Fruit fly (Drosophila melanogaster) whole organism, embryonic: ENCODE measurements around the gene CG34325.
A peak's percentile ranks its signal among the peaks of the same experiment; 100 is the strongest.

Experiments used
- Asciz ChIP-seq: fragments of 200-800 bp; sonication (Bioruptor generic); optimal IDR thresholded peaks from 2 replicates; lab custom pipeline; 2017; ENCODE audit warnings: missing biosample characterization, mild to moderate bottlenecking, missing genetic modification characterization, missing genetic modification reagents
- BEAF-32 ChIP-seq: fragments of 200-800 bp; sonication (Bioruptor generic); optimal IDR thresholded peaks from 3 replicates; lab custom pipeline; 2017; ENCODE audit warnings: missing biosample characterization, missing genetic modification characterization, mild to moderate bottlenecking, moderate library complexity, missing genetic modification reagents
- CG1024 ChIP-seq: fragments of 200-800 bp; sonication (Bioruptor generic); IDR thresholded peaks from 2 replicates; pipeline ENCODE4 v1.3.6; 2022; ENCODE audit warnings: missing biosample characterization, missing genetic modification characterization
- CG10543 ChIP-seq: fragments of 200-800 bp; sonication (Bioruptor generic); optimal IDR thresholded peaks from 3 replicates; lab custom pipeline; 2017; ENCODE audit warnings: missing biosample characterization, mild to moderate bottlenecking, missing genetic modification characterization, moderate library complexity
- CG13894 ChIP-seq: fragments of 200-800 bp; sonication (Bioruptor generic); optimal IDR thresholded peaks from 3 replicates; lab custom pipeline; 2018; ENCODE audit warnings: missing biosample characterization, mild to moderate bottlenecking, missing genetic modification characterization, moderate library complexity
- CG14965 ChIP-seq: fragments of 200-800 bp; sonication (Bioruptor generic); optimal IDR thresholded peaks from 2 replicates; lab custom pipeline; 2016; ENCODE audit warnings: missing biosample characterization, missing genetic modification characterization, borderline replicate concordance
- CG15696 ChIP-seq: fragments of 200-800 bp; sonication (Bioruptor generic); optimal IDR thresholded peaks from 2 replicates; lab custom pipeline; 2019; ENCODE audit warnings: missing biosample characterization, mild to moderate bottlenecking, missing genetic modification characterization, moderate library complexity
- CG1603 ChIP-seq: fragments of 200-800 bp; sonication (Bioruptor generic); optimal IDR thresholded peaks from 2 replicates; lab custom pipeline; 2019; ENCODE audit warnings: missing biosample characterization, mild to moderate bottlenecking, missing genetic modification characterization, moderate library complexity
- CG16815 ChIP-seq: fragments of 200-800 bp; sonication (Bioruptor generic); optimal IDR thresholded peaks from 3 replicates; lab custom pipeline; 2017; ENCODE audit warnings: missing biosample characterization, mild to moderate bottlenecking, missing genetic modification characterization
- CG17385 ChIP-seq: fragments of 200-800 bp; sonication (Bioruptor generic); optimal IDR thresholded peaks from 3 replicates; lab custom pipeline; 2018; ENCODE audit warnings: missing biosample characterization, mild to moderate bottlenecking, missing genetic modification characterization
- CG17612 ChIP-seq: fragments of 200-800 bp; sonication (Bioruptor generic); IDR thresholded peaks from 2 replicates; pipeline ENCODE4 v1.3.6; 2022; ENCODE audit warnings: missing biosample characterization, missing genetic modification characterization
- CG1832 ChIP-seq: fragments of 200-800 bp; sonication (Bioruptor generic); optimal IDR thresholded peaks from 2 replicates; lab custom pipeline; 2017; ENCODE audit warnings: missing biosample characterization, mild to moderate bottlenecking, missing genetic modification characterization, inconsistent platforms
- CG18476 ChIP-seq: fragments of 200-800 bp; sonication (Bioruptor generic); optimal IDR thresholded peaks from 2 replicates; lab custom pipeline; 2016; ENCODE audit warnings: missing biosample characterization, mild to moderate bottlenecking, missing genetic modification characterization
- CG18599 ChIP-seq: fragments of 200-800 bp; sonication (Bioruptor generic); optimal IDR thresholded peaks from 3 replicates; lab custom pipeline; 2017; ENCODE audit warnings: missing biosample characterization, missing genetic modification characterization, mild to moderate bottlenecking, moderate library complexity, missing genetic modification reagents
- CG30403 ChIP-seq: fragments of 200-800 bp; sonication (Bioruptor generic); optimal IDR thresholded peaks from 3 replicates; lab custom pipeline; 2016; ENCODE audit warnings: missing biosample characterization, missing genetic modification characterization
- CG30431 ChIP-seq: fragments of 200-800 bp; sonication (Bioruptor generic); optimal IDR thresholded peaks from 2 replicates; lab custom pipeline; 2017; ENCODE audit warnings: missing biosample characterization, missing genetic modification characterization
- CG31441 ChIP-seq: fragments of 200-800 bp; sonication (Bioruptor generic); IDR thresholded peaks from 2 replicates; pipeline ENCODE4 v1.3.6; 2022; ENCODE audit warnings: missing biosample characterization, missing genetic modification characterization
- CG4617 ChIP-seq: fragments of 200-800 bp; sonication (Bioruptor generic); optimal IDR thresholded peaks from 3 replicates; lab custom pipeline; 2016; ENCODE audit warnings: missing biosample characterization, missing genetic modification characterization, borderline replicate concordance
- CG6689 ChIP-seq: fragments of 200-800 bp; sonication (Bioruptor generic); IDR thresholded peaks from 2 replicates; pipeline ENCODE4 v1.3.6; 2022; ENCODE audit warnings: missing biosample characterization, missing genetic modification characterization
- CG8290 ChIP-seq, 3 experiments: fragments of 200-800 bp; sonication (Bioruptor generic); optimal IDR thresholded peaks; 2 replicates each; lab custom pipeline; 2016 to 2019; ENCODE audit warnings: missing biosample characterization in 3 of 3, missing genetic modification characterization in 3 of 3, mild to moderate bottlenecking in 2 of 3, moderate library complexity in 1 of 3
- Dbx ChIP-seq: fragments of 200-800 bp; sonication (Bioruptor generic); IDR thresholded peaks from 3 replicates; pipeline ENCODE4 v1.3.6; 2022; ENCODE audit warnings: missing biosample characterization, missing genetic modification characterization
- E2f2 ChIP-seq: fragments of 200-800 bp; sonication (Bioruptor generic); IDR thresholded peaks from 2 replicates; pipeline ENCODE4 v1.3.6; 2022; ENCODE audit warnings: missing biosample characterization, missing genetic modification characterization
- ERR ChIP-seq: fragments of 200-800 bp; sonication (Bioruptor generic); optimal IDR thresholded peaks from 2 replicates; lab custom pipeline; 2016; ENCODE audit warnings: missing biosample characterization, missing genetic modification characterization
- Ets97D ChIP-seq: fragments of 200-800 bp; sonication (Bioruptor generic); optimal IDR thresholded peaks from 3 replicates; lab custom pipeline; 2016; ENCODE audit warnings: missing biosample characterization, missing genetic modification characterization
- HLH4C ChIP-seq: fragments of 200-800 bp; sonication (Bioruptor generic); IDR thresholded peaks from 3 replicates; pipeline ENCODE4 v1.3.6; 2022; ENCODE audit warnings: missing biosample characterization, missing genetic modification characterization; ENCODE audit not compliant: partially characterized antibody
- Hr51 ChIP-seq, 2 experiments: fragments of 200-800 bp; sonication (Bioruptor generic); optimal IDR thresholded peaks; 2 replicates in 1 of 2; 3 replicates in 1 of 2; lab custom pipeline; 2016 to 2018; ENCODE audit warnings: missing biosample characterization in 2 of 2, missing genetic modification characterization in 2 of 2, mild to moderate bottlenecking in 1 of 2, moderate library complexity in 1 of 2
- Hr78 ChIP-seq, 2 experiments: fragments of 200-800 bp in 1 of 2; fragments of >200 bp in 1 of 2; sonication (Bioruptor generic) in 1 of 2; optimal IDR thresholded peaks; 2 replicates each; lab custom pipeline; 2017 to 2019; ENCODE audit warnings: missing biosample characterization in 2 of 2, missing genetic modification characterization in 2 of 2, mild to moderate bottlenecking in 1 of 2, moderate library complexity in 1 of 2
- Lim3 ChIP-seq: fragments of 200-800 bp; sonication (Bioruptor generic); IDR thresholded peaks from 2 replicates; pipeline ENCODE4 v1.3.6; 2022; ENCODE audit warnings: missing biosample characterization, missing genetic modification characterization
- Nf-YA ChIP-seq: fragments of 200-800 bp; sonication (Bioruptor generic); IDR thresholded peaks from 2 replicates; pipeline ENCODE4 v1.3.6; 2022; ENCODE audit warnings: missing biosample characterization, missing genetic modification characterization
- Ptx1 ChIP-seq: fragments of 200-800 bp; sonication (Bioruptor generic); IDR thresholded peaks from 2 replicates; pipeline ENCODE4 v1.3.6; 2022; ENCODE audit warnings: missing biosample characterization, missing genetic modification characterization
- Spps ChIP-seq: fragments of 200-800 bp; sonication (Bioruptor generic); optimal IDR thresholded peaks from 2 replicates; lab custom pipeline; 2018; ENCODE audit warnings: missing biosample characterization, mild to moderate bottlenecking, missing genetic modification characterization
- ap ChIP-seq: fragments of 200-800 bp; sonication (Bioruptor generic); IDR thresholded peaks from 2 replicates; pipeline ENCODE4 v1.3.6; 2022; ENCODE audit warnings: missing biosample characterization, missing genetic modification characterization
- cg ChIP-seq: fragments of 200-800 bp; sonication (Bioruptor generic); optimal IDR thresholded peaks from 3 replicates; lab custom pipeline; 2019; ENCODE audit warnings: missing biosample characterization, mild to moderate bottlenecking, missing genetic modification characterization, moderate library complexity
- fu2 ChIP-seq: fragments of 200-800 bp; sonication (Bioruptor generic); optimal IDR thresholded peaks from 2 replicates; lab custom pipeline; 2016; ENCODE audit warnings: missing biosample characterization, missing genetic modification characterization
- gce ChIP-seq: fragments of 200-800 bp; sonication (Bioruptor generic); IDR thresholded peaks from 3 replicates; pipeline ENCODE4 v1.3.6; 2022; ENCODE audit warnings: missing biosample characterization, missing genetic modification characterization
- her ChIP-seq: fragments of 200-800 bp; sonication (Bioruptor generic); optimal IDR thresholded peaks from 2 replicates; lab custom pipeline; 2016; ENCODE audit warnings: missing biosample characterization, missing genetic modification characterization
- ind ChIP-seq: fragments of 200-800 bp; sonication (Bioruptor generic); optimal IDR thresholded peaks from 3 replicates; lab custom pipeline; 2016; ENCODE audit warnings: missing biosample characterization, missing genetic modification characterization
- inv ChIP-seq: fragments of 200-800 bp; sonication (Bioruptor generic); IDR thresholded peaks from 2 replicates; pipeline ENCODE4 v1.3.6; 2022; ENCODE audit warnings: missing biosample characterization, missing genetic modification characterization; ENCODE audit not compliant: partially characterized antibody
- jigr1 ChIP-seq: fragments of 200-800 bp; sonication (Bioruptor generic); IDR thresholded peaks from 3 replicates; pipeline ENCODE4 v1.3.6; 2022; ENCODE audit warnings: missing biosample characterization, missing genetic modification characterization
- kni ChIP-seq: fragments of 200-800 bp; sonication (Bioruptor generic); optimal IDR thresholded peaks from 3 replicates; lab custom pipeline; 2017; ENCODE audit warnings: mild to moderate bottlenecking, missing biosample characterization, missing genetic modification reagents, missing genetic modification characterization
- knrl ChIP-seq: fragments of 200-800 bp; sonication (Bioruptor generic); IDR thresholded peaks from 3 replicates; pipeline ENCODE4 v1.3.6; 2022; ENCODE audit warnings: missing biosample characterization, missing genetic modification characterization; ENCODE audit not compliant: partially characterized antibody
- onecut ChIP-seq: fragments of 200-800 bp; sonication (Bioruptor generic); IDR thresholded peaks from 2 replicates; pipeline ENCODE4 v1.3.6; 2022; ENCODE audit warnings: missing biosample characterization, missing genetic modification characterization
- org-1 ChIP-seq: fragments of 200-800 bp; sonication (Bioruptor generic); optimal IDR thresholded peaks from 2 replicates; lab custom pipeline; 2017; ENCODE audit warnings: missing biosample characterization, missing genetic modification characterization
- pb ChIP-seq: fragments of 200-800 bp; sonication (Bioruptor generic); optimal IDR thresholded peaks from 3 replicates; lab custom pipeline; 2016; ENCODE audit warnings: missing biosample characterization, missing genetic modification characterization
- schlank ChIP-seq: fragments of 200-800 bp; sonication (Bioruptor generic); optimal IDR thresholded peaks from 2 replicates; lab custom pipeline; 2018; ENCODE audit warnings: missing biosample characterization, mild to moderate bottlenecking, missing genetic modification characterization
- sna ChIP-seq: fragments of 200-800 bp; sonication (Bioruptor generic); IDR thresholded peaks from 2 replicates; pipeline ENCODE4 v1.3.6; 2022; ENCODE audit warnings: missing biosample characterization, missing genetic modification characterization; ENCODE audit not compliant: partially characterized antibody
- sob ChIP-seq: fragments of 200-800 bp; sonication (Bioruptor generic); IDR thresholded peaks from 2 replicates; pipeline ENCODE4 v1.3.6; 2022; ENCODE audit warnings: missing biosample characterization, missing genetic modification characterization
- sr ChIP-seq: fragments of 200-800 bp; sonication (Bioruptor generic); IDR thresholded peaks from 3 replicates; pipeline ENCODE4 v1.3.6; 2022; ENCODE audit warnings: missing biosample characterization, missing genetic modification characterization
- zen ChIP-seq: fragments of 200-800 bp; sonication (Bioruptor generic); optimal IDR thresholded peaks from 3 replicates; lab custom pipeline; 2018; ENCODE audit warnings: missing biosample characterization, mild to moderate bottlenecking, missing genetic modification characterization, moderate library complexity

CG34325 gene

dm6 chrX:16691440-16691839 is 29.8 kb downstream of the CG34325 start (continued):
- TF ChIP-seq CG17612 (peak; percentile 49; the same call in 1 of the 2 replicates), CG14965 (GFP tag; lab: Kevin White, UChicago) (peak; percentile 28), HLH4C (GFP tag; lab: Robert Waterston, UW) (no peak), sna (GFP tag; lab: Robert Waterston, UW) (no peak), CG1024 (peak; percentile 87), CG18476 (GFP tag; lab: Kevin White, UChicago) (peak; percentile 69), CG10543 (peak; percentile 7), inv (GFP tag; lab: Robert Waterston, UW) (no peak), CG16815 (peak; percentile 76), knrl (no peak), Ptx1 (peak; percentile 89), CG30403 (GFP tag; lab: Kevin White, UChicago) (peak; percentile 83), onecut (GFP tag; lab: Robert Waterston, UW) (peak; percentile 84), Dbx (GFP tag; lab: Robert Waterston, UW) (no peak), schlank (tag; lab: Kevin White, UChicago) (peak; percentile 37), CG1832 (GFP tag; lab: Kevin White, UChicago) (no peak), ERR (peak; percentile 61), CG30431 (GFP tag; lab: Kevin White, UChicago) (peak; percentile 74), CG31441 (peak; percentile 86), BEAF-32 (GFP tag; lab: Kevin White, UChicago) (no peak), Asciz (GFP tag; lab: Kevin White, UChicago) (peak; percentile 82), CG17385 (peak; percentile 83), sr (GFP tag; lab: Robert Waterston, UW) (peak; percentile 92), Hr78 (GFP tag; optimal IDR thresholded peaks at IDR 0.05; lab: Kevin White, UChicago) (peak in 1 of 2 experiments; percentile 65), ap (GFP tag; lab: Robert Waterston, UW) (peak; percentile 88), Hr51 (GFP tag; optimal IDR thresholded peaks at IDR 0.05; lab: Kevin White, UChicago) (peak; percentile 58 to 83), CG4617 (peak; percentile 40), CG8290 (GFP tag; optimal IDR thresholded peaks at IDR 0.05; lab: Kevin White, UChicago) (peak; percentile 65), CG8290 (tag; optimal IDR thresholded peaks at IDR 0.05; lab: Kevin White, UChicago) (peak in 1 of 2 experiments; percentile 88), CG6689 (GFP tag; lab: Robert Waterston, UW) (peak; percentile 89), Nf-YA (GFP tag; lab: Robert Waterston, UW) (peak; percentile 79), pb (GFP tag; lab: Kevin White, UChicago) (peak; percentile 86), Lim3 (GFP tag; lab: Robert Waterston, UW) (peak; percentile 46; the same call in 1 of the 2 replicates), CG18599 (GFP tag; lab: Kevin White, UChicago) (peak; percentile 78), cg (GFP tag; lab: Kevin White, UChicago) (no peak), CG1603 (tag; lab: Kevin White, UChicago) (peak; percentile 94), CG13894 (tag; lab: Kevin White, UChicago) (no peak), zen (tag; lab: Kevin White, UChicago) (peak; percentile 74), CG15696 (tag; lab: Kevin White, UChicago) (peak; percentile 50), ind (GFP tag; lab: Kevin White, UChicago) (peak; percentile 84), org-1 (peak; percentile 82), E2f2 (GFP tag; lab: Robert Waterston, UW) (peak; percentile 61; the same call in 1 of the 2 replicates), sob (GFP tag; lab: Robert Waterston, UW) (peak; percentile 83), jigr1 (GFP tag; lab: Robert Waterston, UW) (peak; percentile 76; the same call in 2 of the 3 replicates), Ets97D (GFP tag; lab: Kevin White, UChicago) (peak; percentile 57), fu2 (peak; percentile 65), Spps (tag; lab: Kevin White, UChicago) (peak; percentile 71), her (GFP tag; lab: Kevin White, UChicago) (peak; percentile 77), gce (peak; percentile 92), kni (GFP tag; lab: Kevin White, UChicago) (peak; percentile 11)
